Fruit fly (Drosophila melanogaster) whole organism, adult: ENCODE measurements around the gene CG2310.

Source experiments
- CG7045 ChIP-seq: fragments of 200-800 bp; sonication (Bioruptor generic); optimal IDR thresholded peaks from 2 replicates; lab custom pipeline; 2017; ENCODE audit warnings: missing biosample characterization, mild to moderate bottlenecking, missing genetic modification characterization
- Clk ChIP-seq: fragments of 200-800 bp; sonication (Bioruptor generic); optimal IDR thresholded peaks from 2 replicates; lab custom pipeline; 2017; ENCODE audit warnings: missing biosample characterization, missing genetic modification characterization
- cnc ChIP-seq, 2 experiments: fragments of >200 bp; optimal IDR thresholded peaks; 2 replicates each; lab custom pipeline; 2017
- kay ChIP-seq: fragments of 200-800 bp; sonication (Bioruptor generic); peaks from one replicate; lab custom pipeline; 2016; ENCODE audit warnings: missing biosample characterization, missing genetic modification characterization, borderline replicate concordance
- tj ChIP-seq: fragments of 200-800 bp; sonication (Bioruptor generic); optimal IDR thresholded peaks from 3 replicates; lab custom pipeline; 2017; ENCODE audit warnings: missing biosample characterization, mild to moderate bottlenecking, missing genetic modification characterization, moderate library complexity

DNA sequence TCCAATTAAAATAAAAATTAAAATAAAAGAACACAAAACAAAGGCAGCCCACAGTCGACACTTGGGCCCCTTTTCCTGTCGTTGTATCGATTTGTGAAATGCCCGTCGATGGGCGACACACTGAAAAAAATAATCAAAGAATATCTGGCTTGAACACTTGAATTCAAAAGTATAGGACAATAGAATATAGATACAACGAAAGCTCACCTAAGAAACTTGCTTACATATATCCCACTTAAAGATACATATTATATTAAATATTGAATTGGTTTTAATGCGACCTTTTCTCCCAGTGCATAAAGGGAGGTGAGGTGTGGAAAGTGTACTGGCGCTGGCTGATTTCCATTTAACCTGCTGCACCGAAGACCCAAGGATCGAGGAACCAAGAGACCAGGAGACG is 28.8 kb upstream of the CG2310 start:
- no peak for TF ChIP-seq Clk (GFP tag; lab: Kevin White, UChicago)
- TF ChIP-seq CG7045 = no peak
- no peak for TF ChIP-seq tj (GFP tag; lab: Kevin White, UChicago)
- no peak for TF ChIP-seq kay (GFP tag; lab: Kevin White, UChicago)
- no peak for TF ChIP-seq cnc (optimal IDR thresholded peaks at IDR 0.05; lab: Kevin White, UChicago)
